Worm (Caenorhabditis elegans): ENCODE measurements around the gene mrpl-45.
A peak's percentile ranks its signal among the peaks of the same experiment; 100 is the strongest.

mrpl-45 gene

DNA sequence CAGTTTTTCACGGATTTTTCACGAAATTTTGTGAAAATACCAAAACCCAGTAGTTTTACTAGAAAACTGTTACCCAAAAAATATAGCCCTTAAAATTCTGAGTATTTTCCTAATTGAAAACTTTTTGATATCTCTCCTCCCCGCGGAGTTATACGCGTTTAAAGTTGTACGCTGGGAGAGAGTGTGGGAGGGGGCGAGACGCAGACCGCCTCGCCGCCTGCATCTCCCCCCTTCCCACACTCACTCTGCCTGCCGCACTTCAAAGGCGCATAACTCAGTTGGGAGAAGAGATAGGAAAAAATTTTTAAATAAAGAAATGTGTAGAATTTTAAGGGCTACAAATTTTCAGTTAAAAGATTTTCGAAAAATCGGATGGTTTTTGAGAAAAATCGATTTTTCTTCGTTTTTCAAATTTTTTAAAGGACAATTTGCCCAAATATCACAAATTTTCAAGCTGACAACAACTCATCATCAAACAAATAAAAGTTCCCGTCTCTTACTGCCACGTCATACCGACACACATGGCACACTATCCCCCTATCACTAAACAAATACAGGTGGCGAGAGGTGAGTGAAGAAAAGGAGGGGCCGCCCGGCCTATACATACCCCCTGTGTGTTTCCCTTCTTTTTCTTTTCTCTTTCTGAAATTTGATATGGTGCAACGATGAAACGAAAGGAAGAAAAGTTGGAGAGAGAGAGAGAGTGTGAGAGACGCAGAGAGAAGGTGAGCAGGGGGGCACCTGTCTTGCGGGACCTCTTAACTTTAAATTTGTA lies 21.7 kb upstream of the mrpl-45 start (continued):
- no peak for TF ChIP-seq madf-5 (GFP tag; IDR thresholded peaks at IDR 0.05)
- peak; percentile 4 for TF ChIP-seq hlh-30 (tag; optimal IDR thresholded peaks at IDR 0.05; ENCODE audit: insufficient read depth)
- TF ChIP-seq nhr-77 (tag; optimal IDR thresholded peaks at IDR 0.05): peak; percentile 41
- TF ChIP-seq lin-29 (GFP tag; IDR thresholded peaks at IDR 0.05): no peak
- TF ChIP-seq T20F7.1 (GFP tag; optimal IDR thresholded peaks at IDR 0.05): no peak
- TF ChIP-seq daf-19 (GFP tag; conservative IDR thresholded peaks at IDR 0.05): no peak
- peak in 1 of 2 experiments; percentile 31 for TF ChIP-seq lsy-2 (tag; optimal IDR thresholded peaks at IDR 0.05)
- TF ChIP-seq mxl-3 (GFP tag; optimal IDR thresholded peaks at IDR 0.05): peak; percentile 48
- TF ChIP-seq mdl-1 (tag; optimal IDR thresholded peaks at IDR 0.05): peak in 1 of 2 experiments; percentile 42
- TF ChIP-seq pqm-1 (tag; optimal IDR thresholded peaks at IDR 0.05): peak; percentile 32
- TF ChIP-seq unc-130 (GFP tag; optimal IDR thresholded peaks at IDR 0.05): no peak
- TF ChIP-seq egl-43 (GFP tag; IDR thresholded peaks at IDR 0.05): no peak
- TF ChIP-seq nhr-111 (GFP tag; optimal IDR thresholded peaks at IDR 0.05): no peak
- TF ChIP-seq nhr-42 (GFP tag; IDR thresholded peaks at IDR 0.05): no peak
- TF ChIP-seq nhr-28 (tag; optimal IDR thresholded peaks at IDR 0.05): peak; percentile 53
- TF ChIP-seq egl-27 (tag; optimal IDR thresholded peaks at IDR 0.05): no peak
- no peak for TF ChIP-seq attf-4 (tag; optimal IDR thresholded peaks at IDR 0.05)

DNA sequence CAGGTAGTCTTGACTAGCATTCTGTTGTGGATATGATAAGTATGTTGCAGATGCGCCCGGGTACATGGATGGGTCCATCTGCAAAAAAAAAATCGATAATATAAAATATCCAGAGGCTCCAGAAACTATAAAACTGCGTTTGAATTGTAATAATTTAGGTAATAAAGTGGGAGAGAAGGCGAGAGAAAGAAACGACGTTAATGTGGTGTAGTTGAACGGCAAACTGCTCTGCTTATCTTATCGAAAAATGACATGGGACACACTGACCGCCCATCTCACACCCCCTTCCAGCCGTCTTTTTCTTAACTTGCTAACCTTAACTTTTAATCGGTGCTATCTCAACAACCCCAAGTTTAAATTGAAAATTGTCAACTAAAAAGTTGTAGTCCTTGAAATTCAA lies 20.2 kb upstream of the mrpl-45 start:
- TF ChIP-seq lin-13 (GFP tag; optimal IDR thresholded peaks at IDR 0.05) (no peak), ceh-28 (tag; optimal IDR thresholded peaks at IDR 0.05) (peak; percentile 25), dmd-6 (GFP tag; IDR thresholded peaks at IDR 0.05) (peak; percentile 46), nhr-28 (tag; optimal IDR thresholded peaks at IDR 0.05) (peak; percentile 79), unc-130 (GFP tag; optimal IDR thresholded peaks at IDR 0.05) (no peak), pqm-1 (tag; optimal IDR thresholded peaks at IDR 0.05) (peak; percentile 83), daf-16 (GFP tag; optimal IDR thresholded peaks at IDR 0.05) (no peak), daf-16 (tag; optimal IDR thresholded peaks at IDR 0.05) (peak; percentile 31), ceh-32 (tag; optimal IDR thresholded peaks at IDR 0.05; ENCODE audit: poor library complexity) (no peak), rbr-2 (tag; optimal IDR thresholded peaks at IDR 0.05) (no peak), T26A8.4 (GFP tag; IDR thresholded peaks at IDR 0.05) (no peak), dve-1 (tag; optimal IDR thresholded peaks at IDR 0.05; ENCODE audit: insufficient read depth) (peak; percentile 8), lir-3 (tag; optimal IDR thresholded peaks at IDR 0.05) (no peak), hlh-11 (tag; optimal IDR thresholded peaks at IDR 0.05) (peak; percentile 26), hlh-30 (tag; optimal IDR thresholded peaks at IDR 0.05; ENCODE audit: insufficient read depth) (peak; percentile 5), nhr-6 (tag; optimal IDR thresholded peaks at IDR 0.05) (no peak), unc-62 (GFP tag; optimal IDR thresholded peaks at IDR 0.05 in 1 of 2) (peak in 1 of 2 experiments; percentile 51), unc-62 (tag; optimal IDR thresholded peaks at IDR 0.05) (no peak)

DNA sequence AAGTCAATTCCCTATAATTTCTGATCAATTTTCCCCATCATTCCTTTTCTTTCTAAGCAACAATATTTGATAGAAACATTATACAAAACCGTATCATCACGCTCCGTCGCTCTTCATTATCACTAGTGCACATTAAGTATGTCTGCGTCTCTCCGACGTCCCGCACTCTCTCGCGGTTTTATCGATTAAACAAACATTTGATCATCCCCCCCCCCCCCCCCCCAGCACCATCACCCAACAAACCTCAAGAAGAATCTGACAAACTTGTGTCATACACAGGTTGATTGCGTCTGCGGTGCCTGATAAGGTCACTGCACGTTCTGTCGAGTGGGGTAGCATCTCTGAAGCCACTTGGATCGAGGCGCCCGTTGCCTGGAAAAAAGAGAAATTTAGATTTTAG lies 18.2 kb upstream of the mrpl-45 start:
- TF ChIP-seq F49E8.2 (tag; optimal IDR thresholded peaks at IDR 0.05; ENCODE audit: borderline replicate concordance): no peak
- TF ChIP-seq nhr-77 (tag; optimal IDR thresholded peaks at IDR 0.05): peak; percentile 24
- peak; percentile 47 for TF ChIP-seq pqm-1 (tag; optimal IDR thresholded peaks at IDR 0.05)
- TF ChIP-seq unc-62 (GFP tag; optimal IDR thresholded peaks at IDR 0.05 in 1 of 2): no peak
- TF ChIP-seq unc-62 (tag; optimal IDR thresholded peaks at IDR 0.05): no peak
- 0 out of 2 replicates have a peak, but pooled peaks have one; percentile 14 for TF ChIP-seq tra-1 (GFP tag; IDR thresholded peaks at IDR 0.05)
- TF ChIP-seq hlh-30 (tag; optimal IDR thresholded peaks at IDR 0.05; ENCODE audit: insufficient read depth): peak; percentile 28
- peak; percentile 61 for TF ChIP-seq php-3 (GFP tag; IDR thresholded peaks at IDR 0.05)
- TF ChIP-seq pha-4 (GFP tag; IDR thresholded peaks at IDR 0.05): peak; percentile 27; the same call in 1 of the 2 replicates
- no peak for TF ChIP-seq pha-4 (tag; optimal IDR thresholded peaks at IDR 0.05)
- TF ChIP-seq mxl-3 (GFP tag; optimal IDR thresholded peaks at IDR 0.05): peak; percentile 61
- TF ChIP-seq nhr-28 (tag; optimal IDR thresholded peaks at IDR 0.05): peak; percentile 13
- TF ChIP-seq dve-1 (tag; optimal IDR thresholded peaks at IDR 0.05; ENCODE audit: insufficient read depth): peak; percentile 6
- no peak for TF ChIP-seq daf-16 (GFP tag; optimal IDR thresholded peaks at IDR 0.05)
- peak; percentile 41 for TF ChIP-seq daf-16 (tag; optimal IDR thresholded peaks at IDR 0.05)
- TF ChIP-seq hlh-11 (tag; optimal IDR thresholded peaks at IDR 0.05): peak; percentile 81
- peak; percentile 66 for TF ChIP-seq dmd-6 (GFP tag; IDR thresholded peaks at IDR 0.05)
- TF ChIP-seq F44E2.7 (GFP tag; IDR thresholded peaks at IDR 0.05): no peak

Measured in whole organism, L4 larva.